Worm (Caenorhabditis elegans) whole organism, L4/young adult: ENCODE results near the gene oac-53.

Source experiments
- dao-5 ChIP-seq: sonication (generic microtip); optimal IDR thresholded peaks from 2 replicates; lab custom pipeline; 2016; ENCODE audit warnings: missing genotype, missing genetic modification characterization, moderate library complexity, missing compliant biosample characterization
- him-1 ChIP-seq: sonication (generic microtip); optimal IDR thresholded peaks from 2 replicates; lab custom pipeline; 2016; ENCODE audit warnings: missing genotype, missing genetic modification reagents, missing genetic modification characterization, missing compliant biosample characterization

- TF ChIP-seq him-1 (tag; lab: Kevin White, UChicago) (no peak), dao-5 (tag; lab: Kevin White, UChicago) (no peak)
Measured at ce11 chrV:16627962-16628361, at the start of gene oac-53.
